Worm (Caenorhabditis elegans) whole organism, late embryonic: ENCODE measurements around the gene R13H9.6.

Experiments
- che-1 ChIP-seq: sonication (generic microtip); optimal IDR thresholded peaks from 2 replicates; lab custom pipeline; 2016; ENCODE audit warnings: mild to moderate bottlenecking, missing genetic modification characterization, missing compliant biosample characterization
- dve-1 ChIP-seq: sonication (generic microtip); optimal IDR thresholded peaks from 2 replicates; lab custom pipeline; 2017; ENCODE audit warnings: antibody characterized with exemption, mild to moderate bottlenecking, missing genetic modification characterization, missing compliant biosample characterization
- gmeb-2 ChIP-seq: sonication (generic microtip); optimal IDR thresholded peaks from 2 replicates; lab custom pipeline; 2016; ENCODE audit warnings: missing genetic modification characterization, inconsistent platforms, missing compliant biosample characterization
- sox-2 ChIP-seq: fragments of 200-800 bp; sonication (Bioruptor generic); IDR thresholded peaks from 2 replicates; pipeline ENCODE4 v1.3.6; 2022; ENCODE audit warnings: missing genetic modification reagents, missing genetic modification characterization, missing compliant biosample characterization

ce11 chrIV:5031346-5031745 lies 37.1 kb downstream of the R13H9.6 start:
- TF ChIP-seq gmeb-2 (tag; lab: Kevin White, UChicago) (no peak), dve-1 (tag; lab: Kevin White, UChicago) (no peak), che-1 (tag; lab: Kevin White, UChicago) (no peak), sox-2 (GFP tag; lab: Robert Waterston, UW) (no peak)
